Worm (Caenorhabditis elegans) whole organism, early embryonic: ENCODE results near the gene rbd-1.

Experiments used
- F13C5.2 ChIP-seq: sonication (generic microtip); optimal IDR thresholded peaks from 2 replicates; lab custom pipeline; 2017; ENCODE audit warnings: mild to moderate bottlenecking, missing genetic modification characterization, inconsistent platforms, missing compliant biosample characterization
- aly-1 ChIP-seq: sonication (generic microtip); optimal IDR thresholded peaks from 2 replicates; lab custom pipeline; 2016; ENCODE audit warnings: missing genetic modification characterization, missing compliant biosample characterization
- ama-1 ChIP-seq: fragments of 150-350 bp; optimal IDR thresholded peaks from 2 replicates; lab custom pipeline; 2014
- ceh-36 ChIP-seq: sonication (generic microtip); optimal IDR thresholded peaks from 2 replicates; lab custom pipeline; 2016; ENCODE audit warnings: missing genetic modification characterization, inconsistent platforms, missing compliant biosample characterization
- ets-7 ChIP-seq: sonication (generic microtip); optimal IDR thresholded peaks from 2 replicates; lab custom pipeline; 2016; ENCODE audit warnings: missing genotype, missing genetic modification characterization, missing compliant biosample characterization
- hmbx-1 ChIP-seq: sonication (generic microtip); optimal IDR thresholded peaks from 2 replicates; lab custom pipeline; 2016; ENCODE audit warnings: mild to moderate bottlenecking, missing genetic modification characterization, missing compliant biosample characterization
- hnd-1 ChIP-seq: sonication (generic microtip); optimal IDR thresholded peaks from 2 replicates; lab custom pipeline; 2016; ENCODE audit warnings: missing genetic modification characterization, missing compliant biosample characterization
- pes-1 ChIP-seq: fragments of 200-800 bp; sonication (Bioruptor generic); IDR thresholded peaks from 2 replicates; pipeline ENCODE4 v1.3.6; 2022; ENCODE audit warnings: missing genetic modification reagents, missing genetic modification characterization, missing compliant biosample characterization
- tbx-11 ChIP-seq: fragments of 200-800 bp; sonication (Bioruptor generic); IDR thresholded peaks from 2 replicates; pipeline ENCODE4 v1.3.6; 2022; ENCODE audit warnings: missing genetic modification characterization, missing compliant biosample characterization
- tbx-37 ChIP-seq: fragments of 200-800 bp; sonication (Bioruptor generic); conservative IDR thresholded peaks from 2 replicates; pipeline ENCODE4 v1.3.6; 2022; ENCODE audit warnings: missing genetic modification reagents, missing genetic modification characterization, missing compliant biosample characterization
- tra-4 ChIP-seq: sonication (generic microtip); optimal IDR thresholded peaks from 2 replicates; lab custom pipeline; 2017; ENCODE audit warnings: missing genetic modification characterization, missing compliant biosample characterization

ce11 chrIV:12755641-12756040 lies 30.9 kb downstream of the rbd-1 start:
- TF ChIP-seq pes-1 (GFP tag; lab: Robert Waterston, UW) (no peak), ama-1 (lab: Kevin White, UChicago) (no peak), hnd-1 (tag; lab: Kevin White, UChicago) (no peak), ets-7 (no peak), ceh-36 (tag; lab: Kevin White, UChicago) (no peak), aly-1 (no peak), tbx-37 (no peak), hmbx-1 (tag; lab: Kevin White, UChicago) (no peak), tra-4 (tag; lab: Kevin White, UChicago) (no peak), tbx-11 (no peak), F13C5.2 (tag; lab: Kevin White, UChicago) (no peak)
